Fruit fly (Drosophila melanogaster) whole organism, embryonic: ENCODE measurements around the gene CG11842.

ENCODE experiments used
- Adf1 ChIP-seq: fragments of 200-800 bp; sonication (Bioruptor generic); IDR thresholded peaks from 2 replicates; pipeline ENCODE4 v1.3.6; 2022; ENCODE audit warnings: missing biosample characterization, missing genetic modification characterization
- Aef1 ChIP-seq: fragments of 200-800 bp; sonication (Bioruptor generic); IDR thresholded peaks from 3 replicates; pipeline ENCODE4 v1.3.6; 2022; ENCODE audit warnings: missing biosample characterization, missing genetic modification characterization
- Antp ChIP-seq: fragments of 200-800 bp; sonication (Bioruptor generic); optimal IDR thresholded peaks from 3 replicates; lab custom pipeline; 2016; ENCODE audit warnings: missing biosample characterization, missing genetic modification characterization
- Atf-2 ChIP-seq: fragments of 200-800 bp; sonication (Bioruptor generic); optimal IDR thresholded peaks from 2 replicates; lab custom pipeline; 2016; ENCODE audit warnings: missing biosample characterization, missing genetic modification characterization
- CG11247 ChIP-seq: fragments of 200-800 bp; sonication (Bioruptor generic); IDR thresholded peaks from 2 replicates; pipeline ENCODE4 v1.3.6; 2022; ENCODE audit warnings: missing biosample characterization, missing genetic modification characterization
- CG11560 ChIP-seq: fragments of 200-800 bp; sonication (Bioruptor generic); IDR thresholded peaks from 3 replicates; pipeline ENCODE4 v1.3.6; 2022; ENCODE audit warnings: missing biosample characterization, missing genetic modification characterization
- CG16779 ChIP-seq: fragments of 200-800 bp; sonication (Bioruptor generic); IDR thresholded peaks from 2 replicates; pipeline ENCODE4 v1.3.6; 2022; ENCODE audit warnings: missing biosample characterization, missing genetic modification characterization
- CG2875 ChIP-seq: fragments of 200-800 bp; sonication (Bioruptor generic); optimal IDR thresholded peaks from 2 replicates; lab custom pipeline; 2017; ENCODE audit warnings: missing biosample characterization, mild to moderate bottlenecking, missing genetic modification characterization, missing genetic modification reagents
- CG30403 ChIP-seq: fragments of 200-800 bp; sonication (Bioruptor generic); optimal IDR thresholded peaks from 3 replicates; lab custom pipeline; 2016; ENCODE audit warnings: missing biosample characterization, missing genetic modification characterization
- CG3065 ChIP-seq: fragments of 200-800 bp; sonication (Bioruptor generic); optimal IDR thresholded peaks from 2 replicates; lab custom pipeline; 2016; ENCODE audit warnings: missing biosample characterization, missing genetic modification characterization
- CG31224 ChIP-seq: fragments of 200-800 bp; sonication (Bioruptor generic); IDR thresholded peaks from 2 replicates; pipeline ENCODE4 v1.3.6; 2022; ENCODE audit warnings: missing biosample characterization, missing genetic modification characterization
- CG34376 ChIP-seq: fragments of 200-800 bp; sonication (Bioruptor generic); optimal IDR thresholded peaks from 2 replicates; lab custom pipeline; 2018; ENCODE audit warnings: missing biosample characterization, mild to moderate bottlenecking, missing genetic modification characterization
- CG5245 ChIP-seq: fragments of 200-800 bp; sonication (Bioruptor generic); optimal IDR thresholded peaks from 3 replicates; lab custom pipeline; 2016; ENCODE audit warnings: missing biosample characterization, missing genetic modification characterization
- CG5953 ChIP-seq: fragments of 200-800 bp; sonication (Bioruptor generic); IDR thresholded peaks from 2 replicates; pipeline ENCODE4 v1.3.6; 2022; ENCODE audit warnings: missing biosample characterization, missing genetic modification characterization
- CG6175 ChIP-seq: fragments of 200-800 bp; sonication (Bioruptor generic); IDR thresholded peaks from 3 replicates; pipeline ENCODE4 v1.3.6; 2022; ENCODE audit warnings: missing biosample characterization, missing genetic modification characterization
- CG9727 ChIP-seq: fragments of 200-800 bp; sonication (Bioruptor generic); optimal IDR thresholded peaks from 3 replicates; lab custom pipeline; 2017; ENCODE audit warnings: missing biosample characterization, mild to moderate bottlenecking, missing genetic modification characterization
- CG9817 ChIP-seq: fragments of 200-800 bp; sonication (Bioruptor generic); optimal IDR thresholded peaks from 2 replicates; lab custom pipeline; 2018; ENCODE audit warnings: missing biosample characterization, mild to moderate bottlenecking, missing genetic modification characterization, moderate library complexity
- CrebB ChIP-seq: fragments of 200-800 bp; sonication (Bioruptor generic); optimal IDR thresholded peaks from 3 replicates; lab custom pipeline; 2018; ENCODE audit warnings: missing biosample characterization, mild to moderate bottlenecking, missing genetic modification characterization
- Dip2 ChIP-seq: fragments of 200-800 bp; sonication (Bioruptor generic); IDR thresholded peaks from 2 replicates; pipeline ENCODE4 v1.3.6; 2022; ENCODE audit warnings: missing biosample characterization, missing genetic modification characterization
- Dp ChIP-seq: fragments of 200-800 bp; sonication (Bioruptor generic); optimal IDR thresholded peaks from 2 replicates; lab custom pipeline; 2018; ENCODE audit warnings: missing biosample characterization, mild to moderate bottlenecking, missing genetic modification characterization, moderate library complexity
- E2f2 ChIP-seq: fragments of 200-800 bp; sonication (Bioruptor generic); IDR thresholded peaks from 2 replicates; pipeline ENCODE4 v1.3.6; 2022; ENCODE audit warnings: missing biosample characterization, missing genetic modification characterization
- GATAe ChIP-seq: fragments of 200-800 bp; sonication (Bioruptor generic); conservative IDR thresholded peaks from 2 replicates; pipeline ENCODE4 v1.3.6; 2022; ENCODE audit warnings: missing biosample characterization, missing genetic modification characterization
- HHEX ChIP-seq: fragments of 200-800 bp; sonication (Bioruptor generic); optimal IDR thresholded peaks from 3 replicates; lab custom pipeline; 2017; ENCODE audit warnings: missing biosample characterization, mild to moderate bottlenecking, missing genetic modification characterization, missing genetic modification reagents
- HLH4C ChIP-seq: fragments of 200-800 bp; sonication (Bioruptor generic); IDR thresholded peaks from 3 replicates; pipeline ENCODE4 v1.3.6; 2022; ENCODE audit warnings: missing biosample characterization, missing genetic modification characterization; ENCODE audit not compliant: partially characterized antibody
- Hsf ChIP-seq: fragments of 200-800 bp; sonication (Bioruptor generic); optimal IDR thresholded peaks from 3 replicates; lab custom pipeline; 2016; ENCODE audit warnings: missing biosample characterization, missing genetic modification characterization
- NC2β ChIP-seq: fragments of 200-800 bp; sonication (Bioruptor generic); optimal IDR thresholded peaks from 2 replicates; lab custom pipeline; 2016; ENCODE audit warnings: missing biosample characterization, missing genetic modification characterization
- NK7.1 ChIP-seq: fragments of 200-800 bp; sonication (Bioruptor generic); optimal IDR thresholded peaks from 3 replicates; lab custom pipeline; 2016; ENCODE audit warnings: missing biosample characterization, missing genetic modification characterization
- Neu2 ChIP-seq: fragments of 200-800 bp; sonication (Bioruptor generic); optimal IDR thresholded peaks from 3 replicates; lab custom pipeline; 2016; ENCODE audit warnings: missing biosample characterization, missing genetic modification characterization, borderline replicate concordance
- Ptx1 ChIP-seq: fragments of 200-800 bp; sonication (Bioruptor generic); IDR thresholded peaks from 2 replicates; pipeline ENCODE4 v1.3.6; 2022; ENCODE audit warnings: missing biosample characterization, missing genetic modification characterization
- Sin3A ChIP-seq: fragments of >200 bp; optimal IDR thresholded peaks from 2 replicates; lab custom pipeline; 2018
- Sry-β ChIP-seq: fragments of 200-800 bp; sonication (Bioruptor generic); optimal IDR thresholded peaks from 2 replicates; lab custom pipeline; 2018; ENCODE audit warnings: missing biosample characterization, mild to moderate bottlenecking, missing genetic modification characterization, moderate library complexity
- Taf1 ChIP-seq: fragments of 200-800 bp; sonication (Bioruptor generic); IDR thresholded peaks from 2 replicates; pipeline ENCODE4 v1.3.6; 2022; ENCODE audit warnings: missing biosample characterization, missing genetic modification characterization
- Tbp ChIP-seq: fragments of >200 bp; optimal IDR thresholded peaks from 2 replicates; lab custom pipeline; 2018; ENCODE audit warnings: missing biosample characterization, missing genetic modification characterization
- Trl ChIP-seq, 3 experiments: fragments of >200 bp in 2 of 3; fragments of 200-800 bp in 1 of 3; sonication (Bioruptor generic) in 1 of 3; optimal IDR thresholded peaks; 2 replicates in 1 of 3; 3 replicates in 2 of 3; lab custom pipeline; 2016 to 2017; ENCODE audit warnings: missing biosample characterization in 1 of 3, missing genetic modification characterization in 1 of 3
- ap ChIP-seq: fragments of 200-800 bp; sonication (Bioruptor generic); IDR thresholded peaks from 2 replicates; pipeline ENCODE4 v1.3.6; 2022; ENCODE audit warnings: missing biosample characterization, missing genetic modification characterization
- bsh ChIP-seq, 2 experiments: fragments of 200-800 bp; sonication (Bioruptor generic); optimal IDR thresholded peaks; 2 replicates each; lab custom pipeline; 2017 to 2018; ENCODE audit warnings: mild to moderate bottlenecking in 2 of 2, missing biosample characterization in 2 of 2, missing genetic modification characterization in 2 of 2, moderate library complexity in 1 of 2
- dmrt99B ChIP-seq: fragments of 200-800 bp; sonication (Bioruptor generic); optimal IDR thresholded peaks from 2 replicates; lab custom pipeline; 2018; ENCODE audit warnings: missing biosample characterization, mild to moderate bottlenecking, missing genetic modification characterization, moderate library complexity
- emc ChIP-seq: fragments of 200-800 bp; sonication (Bioruptor generic); optimal IDR thresholded peaks from 2 replicates; lab custom pipeline; 2016; ENCODE audit warnings: missing biosample characterization, missing genetic modification characterization
- eve ChIP-seq, 2 experiments: fragments of >200 bp; optimal IDR thresholded peaks; 2 replicates each; lab custom pipeline; 2017; ENCODE audit warnings: missing biosample characterization in 2 of 2, missing genetic modification characterization in 2 of 2
- her ChIP-seq: fragments of 200-800 bp; sonication (Bioruptor generic); optimal IDR thresholded peaks from 2 replicates; lab custom pipeline; 2016; ENCODE audit warnings: missing biosample characterization, missing genetic modification characterization
- kah ChIP-seq: fragments of 200-800 bp; sonication (Bioruptor generic); optimal IDR thresholded peaks from 2 replicates; lab custom pipeline; 2018; ENCODE audit warnings: missing biosample characterization, mild to moderate bottlenecking, missing genetic modification characterization
- nom ChIP-seq: fragments of 200-800 bp; sonication (Bioruptor generic); optimal IDR thresholded peaks from 2 replicates; lab custom pipeline; 2017; ENCODE audit warnings: missing biosample characterization, missing genetic modification characterization, mild to moderate bottlenecking, moderate library complexity, missing genetic modification reagents
- peb ChIP-seq: fragments of 200-800 bp; sonication (Bioruptor generic); IDR thresholded peaks from 2 replicates; pipeline ENCODE4 v1.3.6; 2022; ENCODE audit warnings: missing biosample characterization, missing genetic modification characterization
- rib ChIP-seq: fragments of 200-800 bp; sonication (Bioruptor generic); IDR thresholded peaks from 2 replicates; pipeline ENCODE4 v1.3.6; 2022; ENCODE audit warnings: missing biosample characterization, missing genetic modification characterization
- scrt ChIP-seq: fragments of 200-800 bp; sonication (Bioruptor generic); optimal IDR thresholded peaks from 2 replicates; lab custom pipeline; 2018; ENCODE audit warnings: missing biosample characterization, mild to moderate bottlenecking, missing genetic modification characterization, moderate library complexity
- sd ChIP-seq: fragments of 200-800 bp; sonication (Bioruptor generic); optimal IDR thresholded peaks from 3 replicates; lab custom pipeline; 2018; ENCODE audit warnings: missing biosample characterization, mild to moderate bottlenecking, missing genetic modification characterization, moderate library complexity
- slbo ChIP-seq: fragments of 200-800 bp; sonication (Bioruptor generic); IDR thresholded peaks from 2 replicates; pipeline ENCODE4 v1.3.6; 2022; ENCODE audit warnings: missing biosample characterization, missing genetic modification characterization
- ssp ChIP-seq: fragments of 200-800 bp; sonication (Bioruptor generic); IDR thresholded peaks from 2 replicates; pipeline ENCODE4 v1.3.6; 2022; ENCODE audit warnings: missing biosample characterization, missing genetic modification characterization
- vfl ChIP-seq: fragments of 200-800 bp; sonication (Bioruptor generic); optimal IDR thresholded peaks from 2 replicates; lab custom pipeline; 2016; ENCODE audit warnings: missing biosample characterization, missing genetic modification characterization
- z ChIP-seq: fragments of 200-800 bp; sonication (Bioruptor generic); IDR thresholded peaks from 3 replicates; pipeline ENCODE4 v1.3.6; 2022; ENCODE audit warnings: missing biosample characterization, missing genetic modification characterization
- zen ChIP-seq: fragments of 200-800 bp; sonication (Bioruptor generic); optimal IDR thresholded peaks from 3 replicates; lab custom pipeline; 2018; ENCODE audit warnings: missing biosample characterization, mild to moderate bottlenecking, missing genetic modification characterization, moderate library complexity
- zfh1 ChIP-seq: fragments of 200-800 bp; sonication (Bioruptor generic); IDR thresholded peaks from 3 replicates; pipeline ENCODE4 v1.3.6; 2022; ENCODE audit warnings: missing biosample characterization, missing genetic modification characterization

CG11842 gene

dm6 chr3R:29089662-29090007, 37.2 kb downstream of the CG11842 start (continued):
- TF ChIP-seq Dip2 (GFP tag; lab: Robert Waterston, UW): no peak
- no peak for TF ChIP-seq sd (tag; lab: Kevin White, UChicago)
- peak; percentile 43 for TF ChIP-seq scrt (GFP tag; lab: Kevin White, UChicago)
- no peak for TF ChIP-seq emc (GFP tag; lab: Kevin White, UChicago)
- TF ChIP-seq ssp (GFP tag; lab: Robert Waterston, UW): peak; percentile 27; the same call in 1 of the 2 replicates
- TF ChIP-seq HHEX (GFP tag; lab: Kevin White, UChicago): peak; percentile 50
- TF ChIP-seq Trl (optimal IDR thresholded peaks at IDR 0.05; lab: Kevin White, UChicago): no peak
- no peak for TF ChIP-seq Trl (GFP tag; optimal IDR thresholded peaks at IDR 0.05; lab: Kevin White, UChicago)
- TF ChIP-seq Neu2 (GFP tag; lab: Kevin White, UChicago): no peak
- no peak for TF ChIP-seq CG6175 (GFP tag; lab: Robert Waterston, UW)
- no peak for TF ChIP-seq CG3065 (GFP tag; lab: Kevin White, UChicago)
- no peak for TF ChIP-seq kah (GFP tag; lab: Kevin White, UChicago)
- TF ChIP-seq HLH4C (GFP tag; lab: Robert Waterston, UW): no peak
- no peak for TF ChIP-seq slbo (GFP tag; lab: Robert Waterston, UW)
- TF ChIP-seq zfh1 (GFP tag; lab: Robert Waterston, UW): peak; percentile 5; the same call in 1 of the 3 replicates
- TF ChIP-seq Hsf (GFP tag; lab: Kevin White, UChicago): no peak
- no peak for TF ChIP-seq nom (GFP tag; lab: Kevin White, UChicago)
- TF ChIP-seq CrebB (tag; lab: Kevin White, UChicago): no peak
- peak; percentile 33 for TF ChIP-seq zen (tag; lab: Kevin White, UChicago)
- TF ChIP-seq Tbp (GFP tag; lab: Kevin White, UChicago): no peak
- TF ChIP-seq Sin3A: no peak
- peak; percentile 69 for TF ChIP-seq Ptx1 (GFP tag; lab: Robert Waterston, UW)
- TF ChIP-seq bsh (GFP tag; optimal IDR thresholded peaks at IDR 0.05; lab: Kevin White, UChicago): no peak
- TF ChIP-seq ap: no peak
- TF ChIP-seq CG11247 (GFP tag; lab: Robert Waterston, UW): 0 out of 2 replicates have a peak, but pooled peaks have one; percentile 38
- no peak for TF ChIP-seq Sry-β (GFP tag; lab: Kevin White, UChicago)
- 0 out of 2 replicates have a peak, but pooled peaks have one; percentile 23 for TF ChIP-seq Taf1 (GFP tag; lab: Robert Waterston, UW)
- no peak for TF ChIP-seq Antp (GFP tag; lab: Kevin White, UChicago)
- no peak for TF ChIP-seq eve (GFP tag; optimal IDR thresholded peaks at IDR 0.05; lab: Kevin White, UChicago)
- TF ChIP-seq NC2β: no peak
- no peak for TF ChIP-seq Atf-2 (GFP tag; lab: Kevin White, UChicago)
- no peak for TF ChIP-seq Dp
- no peak for TF ChIP-seq GATAe
- TF ChIP-seq CG16779 (GFP tag; lab: Robert Waterston, UW): no peak
- TF ChIP-seq CG9817 (tag; lab: Kevin White, UChicago): peak; percentile 12
- peak; percentile 77 for TF ChIP-seq dmrt99B (tag; lab: Kevin White, UChicago)
- peak; percentile 45; the same call in 1 of the 3 replicates for TF ChIP-seq Aef1
- TF ChIP-seq CG5245 (GFP tag; lab: Kevin White, UChicago): no peak
- TF ChIP-seq CG34376 (GFP tag; lab: Kevin White, UChicago): peak; percentile 13
- TF ChIP-seq z: no peak
- peak; percentile 20 for TF ChIP-seq CG30403 (GFP tag; lab: Kevin White, UChicago)
- TF ChIP-seq peb (GFP tag; lab: Robert Waterston, UW): peak; percentile 43; the same call in 1 of the 2 replicates
- no peak for TF ChIP-seq vfl (GFP tag; lab: Kevin White, UChicago)
- TF ChIP-seq CG2875 (GFP tag; lab: Kevin White, UChicago): no peak
- peak; percentile 20 for TF ChIP-seq CG9727
- TF ChIP-seq CG11560 (tag; lab: Robert Waterston, UW): no peak
- no peak for TF ChIP-seq CG5953 (GFP tag; lab: Robert Waterston, UW)
- no peak for TF ChIP-seq her (GFP tag; lab: Kevin White, UChicago)
- TF ChIP-seq NK7.1: no peak
- TF ChIP-seq Adf1 (GFP tag; lab: Robert Waterston, UW): no peak
- TF ChIP-seq E2f2 (GFP tag; lab: Robert Waterston, UW): no peak
- 0 out of 2 replicates have a peak, but pooled peaks have one; percentile 30 for TF ChIP-seq CG31224 (GFP tag; lab: Robert Waterston, UW)
- TF ChIP-seq rib (GFP tag; lab: Robert Waterston, UW): no peak
